Worm (Caenorhabditis elegans): ENCODE results near the gene ZK632.14.
A peak's percentile ranks its signal among the peaks of the same experiment; 100 is the strongest.

The ZK632.14 gene

DNA sequence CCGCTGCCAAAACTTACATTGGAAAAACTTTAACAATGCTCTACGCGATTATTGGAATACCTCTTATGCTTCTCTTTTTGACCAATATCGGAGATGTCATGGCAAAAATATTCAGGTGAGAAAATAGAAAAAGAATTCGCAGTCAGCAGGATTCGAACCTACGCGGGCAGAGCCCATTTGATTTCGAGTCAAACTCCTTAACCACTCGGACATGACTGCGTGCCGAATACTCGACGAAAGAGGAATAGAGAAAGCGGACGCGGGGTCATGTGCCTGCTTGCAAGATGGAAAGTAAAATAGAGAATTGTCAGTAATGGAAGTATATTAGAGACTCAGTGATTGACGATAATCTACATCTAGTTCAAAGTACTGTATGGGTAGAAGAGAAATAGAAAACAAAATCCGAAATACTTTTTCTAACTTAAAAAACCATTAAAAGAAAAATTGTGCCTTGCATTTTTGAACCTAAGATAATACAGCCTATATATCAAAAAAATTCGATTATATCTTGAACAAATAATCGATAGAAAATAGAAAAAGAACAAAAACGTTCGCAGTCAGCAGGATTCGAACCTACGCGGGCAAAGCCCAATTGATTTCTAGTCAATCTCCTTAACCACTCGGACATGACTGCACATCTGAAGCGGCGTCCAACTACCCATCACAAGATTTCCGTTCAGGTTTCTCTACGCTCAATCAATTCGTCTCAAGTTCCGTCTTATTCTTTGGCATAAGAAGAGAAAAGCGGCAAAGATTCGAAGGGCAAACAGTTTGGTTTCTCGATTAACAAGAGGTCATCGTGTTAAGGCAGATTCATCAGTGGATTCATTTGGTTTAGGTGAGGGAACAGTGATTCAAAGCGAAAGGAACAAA, 48.5 kb downstream of the ZK632.14 start (continued):
- TF ChIP-seq chd-7 (tag; optimal IDR thresholded peaks at IDR 0.05) (peak; percentile 74), mes-4 (tag; optimal IDR thresholded peaks at IDR 0.05) (peak; percentile 15), lsl-1 (GFP tag; optimal IDR thresholded peaks at IDR 0.05) (peak; percentile 54), ceh-79 (tag; optimal IDR thresholded peaks at IDR 0.05) (no peak), F33H1.4 (GFP tag; IDR thresholded peaks at IDR 0.05) (peak; percentile 34; the same call in 1 of the 2 replicates), nhr-179 (tag; optimal IDR thresholded peaks at IDR 0.05) (no peak), somi-1 (GFP tag; optimal IDR thresholded peaks at IDR 0.05) (peak; percentile 38), egrh-3 (GFP tag; IDR thresholded peaks at IDR 0.05) (no peak), egl-44 (GFP tag; IDR thresholded peaks at IDR 0.05) (peak; percentile 75; the same call in 1 of the 2 replicates), dpff-1 (tag; optimal IDR thresholded peaks at IDR 0.05) (no peak), ama-1 (optimal IDR thresholded peaks at IDR 0.05) (no peak), ama-1 (GFP tag; optimal IDR thresholded peaks at IDR 0.05) (peak in 1 of 2 experiments; percentile 63), akir-1 (GFP tag; optimal IDR thresholded peaks at IDR 0.05) (no peak), tbp1 (GFP tag; optimal IDR thresholded peaks at IDR 0.05) (peak; percentile 98), zim-3 (tag; optimal IDR thresholded peaks at IDR 0.05) (peak; percentile 80), mel-28 (tag; optimal IDR thresholded peaks at IDR 0.05; ENCODE audit: borderline replicate concordance) (peak; percentile 10), lin-26 (GFP tag; IDR thresholded peaks at IDR 0.05) (peak; percentile 93), F22D6.2 (tag; optimal IDR thresholded peaks at IDR 0.05) (no peak), nhr-80 (tag; optimal IDR thresholded peaks at IDR 0.05) (peak; percentile 25), snpc-4 (GFP tag; optimal IDR thresholded peaks at IDR 0.05) (no peak), snpc-4 (tag; optimal IDR thresholded peaks at IDR 0.05) (peak in 2 of 4 experiments; percentile 34 to 37), hmg-20 (GFP tag; IDR thresholded peaks at IDR 0.05) (peak; percentile 78; the same call in 1 of the 2 replicates), Y79H2A.3 (GFP tag; conservative IDR thresholded peaks at IDR 0.05) (no peak), B0035.1 (tag; optimal IDR thresholded peaks at IDR 0.05) (no peak), F55B11.4 (tag; optimal IDR thresholded peaks at IDR 0.05; ENCODE audit: borderline replicate concordance, insufficient read depth) (no peak), ekl-4 (GFP tag; IDR thresholded peaks at IDR 0.05) (peak; percentile 61), him-1 (tag; optimal IDR thresholded peaks at IDR 0.05) (peak; percentile 58), sptf-2 (GFP tag; optimal IDR thresholded peaks at IDR 0.05) (no peak), repo-1 (tag; optimal IDR thresholded peaks at IDR 0.05) (no peak), ztf-25 (GFP tag; IDR thresholded peaks at IDR 0.05) (peak; percentile 85), hrde-1 (tag; optimal IDR thresholded peaks at IDR 0.05; ENCODE audit: borderline replicate concordance) (peak; percentile 14), dox-1 (GFP tag; IDR thresholded peaks at IDR 0.05) (peak; percentile 72), ztf-18 (tag; optimal IDR thresholded peaks at IDR 0.05) (peak; percentile 60), Y56A3A.18 (GFP tag; IDR thresholded peaks at IDR 0.05) (peak; percentile 71; the same call in 1 of the 2 replicates), lin-40 (tag; optimal IDR thresholded peaks at IDR 0.05) (peak; percentile 64), B0261.1 (tag; optimal IDR thresholded peaks at IDR 0.05) (peak; percentile 94), pbrm-1 (GFP tag; IDR thresholded peaks at IDR 0.05) (peak; percentile 54; the same call in 1 of the 2 replicates), xnd-1 (tag; optimal IDR thresholded peaks at IDR 0.05) (no peak), rec-8 (tag; optimal IDR thresholded peaks at IDR 0.05) (peak; percentile 61 to 73), dpl-1 (GFP tag; optimal IDR thresholded peaks at IDR 0.05) (no peak), hmg-1.2 (GFP tag; IDR thresholded peaks at IDR 0.05) (peak; percentile 78), ztf-22 (GFP tag; optimal IDR thresholded peaks at IDR 0.05) (no peak), aptf-3 (GFP tag; IDR thresholded peaks at IDR 0.05) (0 out of 2 replicates have a peak, but pooled peaks have one; percentile 71), F23B12.7 (tag; optimal IDR thresholded peaks at IDR 0.05; ENCODE audit: insufficient read depth) (no peak), Y53G8AR.9 (GFP tag; conservative IDR thresholded peaks at IDR 0.05) (peak; percentile 78), egl-18 (GFP tag; IDR thresholded peaks at IDR 0.05) (no peak), hsf-1 (GFP tag; IDR thresholded peaks at IDR 0.05) (peak; percentile 66)
